Fruit fly (Drosophila melanogaster) whole organism, prepupa: ENCODE data around the gene Clamp.
A peak's percentile ranks its signal among the peaks of the same experiment; 100 is the strongest.

Experiments used
- CG11294 ChIP-seq: fragments of 200-800 bp; sonication (Bioruptor generic); IDR thresholded peaks from 2 replicates; pipeline ENCODE4 v1.3.6; 2022; ENCODE audit warnings: missing biosample characterization, missing genetic modification characterization
- CG15336 ChIP-seq: fragments of 200-800 bp; sonication (Bioruptor generic); IDR thresholded peaks from 2 replicates; pipeline ENCODE4 v1.3.6; 2022; ENCODE audit warnings: missing biosample characterization, missing genetic modification characterization
- CG1621 ChIP-seq: fragments of 200-800 bp; sonication (Bioruptor generic); optimal IDR thresholded peaks from 3 replicates; lab custom pipeline; 2018; ENCODE audit warnings: missing biosample characterization, mild to moderate bottlenecking, missing genetic modification characterization
- CG31627 ChIP-seq: fragments of 200-800 bp; sonication (Bioruptor generic); optimal IDR thresholded peaks from 3 replicates; lab custom pipeline; 2016; ENCODE audit warnings: missing biosample characterization, missing genetic modification characterization
- CG4318 ChIP-seq: fragments of 200-800 bp; sonication (Bioruptor generic); optimal IDR thresholded peaks from 3 replicates; lab custom pipeline; 2017; ENCODE audit warnings: missing biosample characterization, mild to moderate bottlenecking, missing genetic modification characterization
- CG6163 ChIP-seq: fragments of 200-800 bp; sonication (Bioruptor generic); IDR thresholded peaks from 3 replicates; pipeline ENCODE4 v1.3.6; 2022; ENCODE audit warnings: missing biosample characterization, missing genetic modification characterization
- CG6792 ChIP-seq: fragments of 200-800 bp; sonication (Bioruptor generic); optimal IDR thresholded peaks from 3 replicates; lab custom pipeline; 2016; ENCODE audit warnings: missing biosample characterization, missing genetic modification characterization
- CG6808 ChIP-seq: fragments of 200-800 bp; sonication (Bioruptor generic); optimal IDR thresholded peaks from 3 replicates; lab custom pipeline; 2017; ENCODE audit warnings: missing biosample characterization, missing genetic modification characterization, mild to moderate bottlenecking, moderate library complexity, missing genetic modification reagents
- CG6854 ChIP-seq: fragments of 200-800 bp; sonication (Bioruptor generic); optimal IDR thresholded peaks from 2 replicates; lab custom pipeline; 2017; ENCODE audit warnings: missing biosample characterization, mild to moderate bottlenecking, missing genetic modification characterization
- CG8319 ChIP-seq: fragments of 200-800 bp; sonication (Bioruptor generic); optimal IDR thresholded peaks from 3 replicates; lab custom pipeline; 2016; ENCODE audit warnings: missing biosample characterization, missing genetic modification characterization
- CG9139 ChIP-seq: fragments of 200-800 bp; sonication (Bioruptor generic); optimal IDR thresholded peaks from 3 replicates; lab custom pipeline; 2017; ENCODE audit warnings: missing biosample characterization, mild to moderate bottlenecking, missing genetic modification characterization
- Eip75B ChIP-seq: fragments of 200-800 bp; sonication (Bioruptor generic); optimal IDR thresholded peaks from 3 replicates; lab custom pipeline; 2016; ENCODE audit warnings: missing biosample characterization, missing genetic modification characterization
- Eip78C ChIP-seq: fragments of 200-800 bp; sonication (Bioruptor generic); peaks from one replicate; lab custom pipeline; 2016; ENCODE audit warnings: missing biosample characterization, missing genetic modification characterization
- Eip93F ChIP-seq: fragments of 200-800 bp; sonication (Bioruptor generic); optimal IDR thresholded peaks from 2 replicates; lab custom pipeline; 2016; ENCODE audit warnings: missing biosample characterization, mild to moderate bottlenecking, missing genetic modification characterization
- Ets21C ChIP-seq: fragments of 200-800 bp; sonication (Bioruptor generic); optimal IDR thresholded peaks from 3 replicates; lab custom pipeline; 2016; ENCODE audit warnings: missing biosample characterization, missing genetic modification characterization
- Ets96B ChIP-seq: fragments of 200-800 bp; optimal IDR thresholded peaks from 2 replicates; lab custom pipeline; 2019; ENCODE audit warnings: missing biosample characterization, mild to moderate bottlenecking, missing genetic modification characterization, moderate library complexity
- Gug ChIP-seq: fragments of 200-800 bp; sonication (Bioruptor generic); IDR thresholded peaks from 2 replicates; pipeline ENCODE4 v1.3.6; 2022; ENCODE audit warnings: missing biosample characterization, missing genetic modification characterization
- Hr38 ChIP-seq: sonication (Bioruptor generic); optimal IDR thresholded peaks from 2 replicates; lab custom pipeline; 2016; ENCODE audit warnings: missing biosample characterization, missing genetic modification characterization
- Lpt ChIP-seq: fragments of 200-800 bp; sonication (Bioruptor generic); optimal IDR thresholded peaks from 3 replicates; lab custom pipeline; 2016; ENCODE audit warnings: missing biosample characterization, missing genetic modification characterization
- OdsH ChIP-seq: fragments of 200-800 bp; sonication (Bioruptor generic); optimal IDR thresholded peaks from 3 replicates; lab custom pipeline; 2016; ENCODE audit warnings: missing biosample characterization, missing genetic modification characterization
- Sox14 ChIP-seq: fragments of 200-800 bp; sonication (Bioruptor generic); optimal IDR thresholded peaks from 3 replicates; lab custom pipeline; 2016; ENCODE audit warnings: missing biosample characterization, missing genetic modification characterization
- acj6 ChIP-seq: fragments of 200-800 bp; sonication (Bioruptor generic); optimal IDR thresholded peaks from 3 replicates; lab custom pipeline; 2016; ENCODE audit warnings: missing biosample characterization, missing genetic modification characterization
- cyc ChIP-seq: fragments of 200-800 bp; sonication (Bioruptor generic); optimal IDR thresholded peaks from 3 replicates; lab custom pipeline; 2016; ENCODE audit warnings: missing biosample characterization, missing genetic modification characterization
- dsx ChIP-seq: fragments of 200-800 bp; optimal IDR thresholded peaks from 3 replicates; lab custom pipeline; 2019; ENCODE audit warnings: missing biosample characterization, mild to moderate bottlenecking, missing genetic modification characterization, moderate library complexity; ENCODE audit not compliant: poor library complexity, severe bottlenecking
- esn ChIP-seq: fragments of 200-800 bp; sonication (Bioruptor generic); optimal IDR thresholded peaks from 2 replicates; lab custom pipeline; 2016; ENCODE audit warnings: missing biosample characterization, mild to moderate bottlenecking, missing genetic modification characterization, moderate library complexity
- fd85E ChIP-seq: fragments of 200-800 bp; sonication (Bioruptor generic); optimal IDR thresholded peaks from 3 replicates; lab custom pipeline; 2016; ENCODE audit warnings: missing biosample characterization, missing genetic modification characterization
- fkh ChIP-seq: fragments of 200-800 bp; sonication (Bioruptor generic); optimal IDR thresholded peaks from 3 replicates; lab custom pipeline; 2017; ENCODE audit warnings: missing biosample characterization, mild to moderate bottlenecking, missing genetic modification characterization, moderate library complexity
- lz ChIP-seq: fragments of 200-800 bp; sonication (Bioruptor generic); optimal IDR thresholded peaks from 3 replicates; lab custom pipeline; 2016; ENCODE audit warnings: missing biosample characterization, missing genetic modification characterization
- net ChIP-seq: fragments of 200-800 bp; sonication (Bioruptor generic); optimal IDR thresholded peaks from 3 replicates; lab custom pipeline; 2016; ENCODE audit warnings: missing biosample characterization, missing genetic modification characterization
- pdm3 ChIP-seq: fragments of 200-800 bp; sonication (Bioruptor generic); optimal IDR thresholded peaks from 3 replicates; lab custom pipeline; 2016; ENCODE audit warnings: missing biosample characterization, missing genetic modification characterization
- salr ChIP-seq, 2 experiments: fragments of 200-800 bp; sonication (Bioruptor generic); optimal IDR thresholded peaks; 3 replicates each; lab custom pipeline; 2016 to 2018; ENCODE audit warnings: missing biosample characterization in 2 of 2, missing genetic modification characterization in 2 of 2, mild to moderate bottlenecking in 1 of 2
- svp ChIP-seq: fragments of 200-800 bp; sonication (Bioruptor generic); peaks from one replicate; lab custom pipeline; 2016; ENCODE audit warnings: missing biosample characterization, missing genetic modification characterization

Clamp gene

dm6 chr2L:22146247-22146646 lies 22.7 kb downstream of the Clamp start:
- TF ChIP-seq CG6792 (no peak), svp (GFP tag; lab: Kevin White, UChicago) (peak; percentile 74)

DNA sequence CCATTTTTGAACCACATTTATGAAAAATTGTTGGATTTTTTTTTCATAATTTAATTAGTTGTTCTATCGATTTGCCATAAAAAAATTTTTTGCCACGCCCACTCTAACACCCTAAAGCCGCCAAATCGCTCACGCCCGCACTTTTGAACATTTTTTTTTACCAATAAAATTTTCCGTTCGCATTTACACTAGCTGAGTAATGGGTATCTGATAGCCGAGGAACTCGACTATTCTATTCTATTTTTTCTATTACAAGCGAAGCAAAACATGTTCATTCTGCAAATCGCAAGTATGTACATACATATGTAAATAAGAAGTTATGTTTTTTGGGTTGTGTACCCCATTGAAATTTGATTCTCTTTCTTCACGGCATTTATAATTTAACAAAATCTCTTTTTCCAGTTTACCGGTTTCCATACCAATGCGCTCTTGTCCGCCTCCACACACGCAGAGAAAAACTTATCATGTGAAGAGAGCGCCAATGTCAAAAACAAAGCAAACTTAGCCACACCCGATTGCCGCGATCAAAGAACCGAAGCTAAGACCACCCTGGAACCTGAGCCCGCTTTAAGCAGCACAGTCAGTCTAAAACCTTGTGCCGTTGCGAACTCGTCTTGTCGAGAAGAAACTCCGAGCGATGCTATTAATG lies 23.6 kb downstream of the Clamp start:
- TF ChIP-seq dsx (peak; percentile 10), acj6 (GFP tag; lab: Kevin White, UChicago) (no peak), svp (GFP tag; lab: Kevin White, UChicago) (peak; percentile 60), CG6163 (GFP tag; lab: Robert Waterston, UW) (no peak), Eip78C (GFP tag; lab: Kevin White, UChicago) (peak; percentile 2), CG6808 (GFP tag; lab: Kevin White, UChicago) (no peak), CG9139 (GFP tag; lab: Kevin White, UChicago) (peak; percentile 14), Sox14 (GFP tag; lab: Kevin White, UChicago) (peak; percentile 21)

- TF ChIP-seq OdsH (GFP tag; lab: Kevin White, UChicago): no peak
- TF ChIP-seq Gug (GFP tag; lab: Robert Waterston, UW): no peak
- TF ChIP-seq fkh (GFP tag; lab: Kevin White, UChicago): peak; percentile 64
- TF ChIP-seq fd85E (GFP tag; lab: Kevin White, UChicago): no peak
- no peak for TF ChIP-seq net (GFP tag; lab: Kevin White, UChicago)
- no peak for TF ChIP-seq CG11294 (GFP tag; lab: Robert Waterston, UW)
- peak; percentile 49 for TF ChIP-seq Eip78C (GFP tag; lab: Kevin White, UChicago)
- no peak for TF ChIP-seq cyc (GFP tag; lab: Kevin White, UChicago)
Observed at dm6 chr2L:22144127-22144526, 24.8 kb downstream of the Clamp start.

DNA sequence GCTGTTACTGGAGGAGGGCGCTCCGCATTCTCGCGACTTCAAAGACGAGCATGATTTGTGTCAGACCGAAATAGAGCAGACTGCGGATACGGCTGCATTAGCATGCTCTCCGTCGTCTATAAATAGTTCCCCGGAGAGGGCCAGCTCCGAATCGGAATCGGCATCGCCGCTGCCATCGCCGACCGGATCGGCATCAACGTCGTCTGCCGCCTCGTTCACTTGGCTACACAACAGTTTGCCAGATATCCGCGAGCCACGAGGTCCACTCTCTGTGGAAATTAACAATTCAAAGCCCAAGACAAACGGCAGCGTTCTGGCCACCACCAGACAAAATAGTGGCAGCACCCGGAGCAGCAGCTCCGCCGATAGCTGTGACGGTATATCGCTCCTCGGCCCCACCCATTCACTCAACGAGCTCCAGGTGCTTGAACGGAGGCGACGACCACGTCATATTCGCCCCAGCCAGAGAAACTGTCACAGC lies 26.2 kb downstream of the Clamp start:
- TF ChIP-seq Ets21C (GFP tag; lab: Kevin White, UChicago): no peak
- TF ChIP-seq CG31627 (GFP tag; lab: Kevin White, UChicago): no peak
- no peak for TF ChIP-seq salr (GFP tag; optimal IDR thresholded peaks at IDR 0.05; lab: Kevin White, UChicago)
- no peak for TF ChIP-seq Ets96B
- TF ChIP-seq Eip78C (GFP tag; lab: Kevin White, UChicago): no peak
- no peak for TF ChIP-seq fkh (GFP tag; lab: Kevin White, UChicago)
- no peak for TF ChIP-seq CG9139 (GFP tag; lab: Kevin White, UChicago)
- no peak for TF ChIP-seq Hr38 (GFP tag; lab: Kevin White, UChicago)
- TF ChIP-seq CG6854 (GFP tag; lab: Kevin White, UChicago): no peak
- no peak for TF ChIP-seq CG1621
- no peak for TF ChIP-seq dsx
- no peak for TF ChIP-seq CG15336 (GFP tag; lab: Robert Waterston, UW)
- no peak for TF ChIP-seq Lpt (GFP tag; lab: Kevin White, UChicago)
- no peak for TF ChIP-seq CG8319
- TF ChIP-seq Eip75B: no peak
- no peak for TF ChIP-seq Gug (GFP tag; lab: Robert Waterston, UW)
- TF ChIP-seq pdm3: no peak
- TF ChIP-seq lz: no peak

DNA sequence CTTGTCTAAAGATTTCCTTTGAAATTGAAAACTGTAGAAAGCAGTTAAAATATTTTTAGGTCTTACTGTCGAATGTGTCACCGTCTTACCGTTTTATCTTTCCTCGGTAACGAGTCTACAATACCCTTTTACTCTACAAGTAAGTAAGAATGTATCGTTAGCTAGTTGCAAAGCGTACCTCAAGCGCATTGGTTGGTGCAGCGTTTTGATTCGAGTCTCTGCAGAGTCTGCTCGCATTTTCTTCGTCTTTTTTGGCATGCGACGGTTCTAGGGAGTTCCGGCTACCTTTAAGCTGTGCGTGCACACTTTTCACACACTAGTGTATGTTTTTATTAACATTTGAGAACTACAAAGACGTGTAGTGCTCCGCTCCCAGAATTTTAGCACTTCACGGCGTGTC lies 29.0 kb downstream of the Clamp start:
- TF ChIP-seq Eip93F (GFP tag; lab: Kevin White, UChicago) (no peak), fkh (GFP tag; lab: Kevin White, UChicago) (peak; percentile 5)

DNA sequence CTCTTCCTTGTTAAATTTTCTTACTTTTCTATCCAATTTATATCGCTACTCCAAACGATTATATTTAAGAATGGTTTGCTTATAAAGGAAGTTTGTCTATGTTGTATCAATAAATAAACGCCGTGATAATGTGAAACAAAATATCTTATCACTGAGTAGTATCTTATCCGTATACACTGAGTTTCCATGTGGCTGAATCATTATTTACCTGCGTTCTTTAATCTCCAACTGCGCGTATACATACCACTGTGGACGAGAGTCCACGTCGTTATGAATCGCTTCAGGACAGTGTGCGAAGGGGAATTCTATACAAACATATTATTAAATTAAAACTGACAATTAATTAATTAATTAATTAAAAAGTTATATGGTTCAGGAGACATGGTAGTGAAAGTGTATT lies 29.6 kb downstream of the Clamp start:
- TF ChIP-seq CG4318 (no peak), cyc (GFP tag; lab: Kevin White, UChicago) (no peak), fkh (GFP tag; lab: Kevin White, UChicago) (peak; percentile 27), Eip93F (GFP tag; lab: Kevin White, UChicago) (peak; percentile 37), lz (no peak), esn (GFP tag; lab: Kevin White, UChicago) (peak; percentile 14), CG15336 (GFP tag; lab: Robert Waterston, UW) (no peak), svp (GFP tag; lab: Kevin White, UChicago) (peak; percentile 65)
